Worm (Caenorhabditis elegans): ENCODE measurements around the gene pdf-2.

pdf-2 gene

DNA sequence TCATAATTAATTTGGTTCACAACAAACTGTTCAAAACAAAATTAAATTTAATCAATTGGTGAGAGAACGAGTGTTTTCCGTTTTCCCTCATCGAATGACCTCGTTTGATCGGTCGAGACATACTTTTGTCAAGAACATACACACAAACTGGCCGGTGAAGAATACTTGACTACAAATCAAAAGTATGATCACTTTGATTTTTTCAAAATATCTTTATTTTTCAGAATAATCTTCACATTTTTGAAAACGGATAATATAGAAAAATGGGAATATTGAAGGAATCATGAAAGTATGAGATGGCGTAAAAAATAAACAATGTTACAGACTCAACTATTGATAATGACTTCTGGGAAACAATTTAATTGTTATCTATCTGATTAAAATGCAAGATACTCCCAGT is 45.0 kb upstream of the pdf-2 start, which contains the start of gene swip-10:
swip-10 (minus strand) TSS at position 101 of the 400 bp plus-strand sequence.
- TF ChIP-seq blmp-1 (tag; optimal IDR thresholded peaks at IDR 0.05) (peak; percentile 60), lin-14 (GFP tag; optimal IDR thresholded peaks at IDR 0.05) (no peak)

DNA sequence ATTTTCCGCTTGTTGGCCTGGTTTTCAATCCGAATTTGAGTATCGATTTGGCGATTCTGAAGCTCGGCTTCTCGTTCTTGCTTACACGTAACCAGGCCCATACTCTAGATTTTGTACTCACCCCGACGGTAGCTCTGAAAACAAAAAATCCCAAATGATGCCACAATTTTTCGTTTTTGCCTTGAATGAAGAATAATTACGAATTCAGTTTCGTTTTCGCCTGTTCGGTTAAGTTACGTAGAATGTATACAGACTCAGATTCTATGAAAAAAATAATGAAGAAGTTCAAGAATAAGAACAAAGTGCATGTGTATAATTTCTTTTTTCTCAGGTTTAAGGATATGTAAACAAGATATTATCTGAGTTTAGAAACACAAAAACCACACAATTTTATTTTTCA is 42.2 kb upstream of the pdf-2 start, which contains the start of gene gpa-5:
gpa-5 (minus strand) TSS at position 101 of the 400 bp plus-strand sequence.
- TF ChIP-seq dsc-1 (tag; optimal IDR thresholded peaks at IDR 0.05) (no peak), nhr-47 (tag; optimal IDR thresholded peaks at IDR 0.05) (no peak), skn-1 (tag; optimal IDR thresholded peaks at IDR 0.05) (no peak), ztf-11 (tag; optimal IDR thresholded peaks at IDR 0.05) (no peak), mab-9 (GFP tag; IDR thresholded peaks at IDR 0.05) (no peak)

DNA sequence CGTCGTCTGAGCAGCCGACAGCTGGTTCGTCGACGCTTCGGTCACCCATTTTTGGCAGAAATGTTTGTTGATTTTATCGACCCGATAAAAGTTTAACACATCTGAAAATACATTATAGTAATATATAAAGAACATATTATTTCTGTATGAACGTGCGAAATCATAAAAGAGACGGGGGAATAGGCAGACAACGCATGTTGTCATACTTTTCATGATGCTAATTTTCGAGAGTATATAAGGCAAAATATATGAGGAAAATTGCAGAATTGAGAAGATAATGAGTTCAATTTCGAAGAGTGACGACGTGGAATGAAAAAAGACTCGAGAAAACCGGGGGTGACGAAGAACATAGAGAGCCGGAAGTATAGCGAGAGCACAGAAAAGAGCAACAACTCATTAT is 33.0 kb upstream of the pdf-2 start, which contains the start of gene F53B1.8:
F53B1.8 (minus strand) TSS at position 101 of the 400 bp plus-strand sequence.
- TF ChIP-seq lin-14 (GFP tag; optimal IDR thresholded peaks at IDR 0.05) (peak; percentile 44), lin-35 (GFP tag; optimal IDR thresholded peaks at IDR 0.05) (no peak), dpl-1 (GFP tag; optimal IDR thresholded peaks at IDR 0.05) (no peak), mef-2 (tag; optimal IDR thresholded peaks at IDR 0.05) (no peak), efl-1 (optimal IDR thresholded peaks at IDR 0.05) (no peak), efl-1 (GFP tag; optimal IDR thresholded peaks at IDR 0.05 in 1 of 2) (peak in 1 of 2 experiments; percentile 77), lin-15B (tag; optimal IDR thresholded peaks at IDR 0.05) (no peak), blmp-1 (tag; optimal IDR thresholded peaks at IDR 0.05) (no peak)

DNA sequence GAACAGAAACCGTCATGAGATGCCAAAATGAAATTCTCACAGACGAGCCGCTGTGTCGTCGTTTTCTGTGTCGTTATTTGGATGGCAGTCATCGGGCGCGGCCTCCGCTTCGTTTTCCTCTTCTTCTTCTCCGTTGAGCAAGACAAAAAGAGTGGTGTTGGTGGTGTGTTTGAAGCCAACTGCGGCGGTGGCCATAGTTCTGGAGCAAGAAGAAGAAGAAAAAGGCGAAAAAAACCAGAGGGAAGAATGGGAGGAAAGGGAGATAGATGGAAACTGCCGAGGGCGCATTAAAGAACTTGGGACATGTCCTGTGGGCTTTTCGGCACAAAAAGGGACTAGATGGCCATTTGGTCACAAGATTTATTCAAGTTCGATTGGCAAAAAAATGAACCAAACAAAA is 31.5 kb upstream of the pdf-2 start, which contains the start of gene F53B1.9:
F53B1.9 (minus strand) TSS at position 195 of the 400 bp plus-strand sequence.
- TF ChIP-seq fos-1 (tag; optimal IDR thresholded peaks at IDR 0.05) (no peak), lin-14 (GFP tag; optimal IDR thresholded peaks at IDR 0.05) (peak; percentile 69), aha-1 (tag; optimal IDR thresholded peaks at IDR 0.05) (no peak), C16A3.4 (tag; optimal IDR thresholded peaks at IDR 0.05) (no peak), nhr-85 (tag) (no peak)

DNA sequence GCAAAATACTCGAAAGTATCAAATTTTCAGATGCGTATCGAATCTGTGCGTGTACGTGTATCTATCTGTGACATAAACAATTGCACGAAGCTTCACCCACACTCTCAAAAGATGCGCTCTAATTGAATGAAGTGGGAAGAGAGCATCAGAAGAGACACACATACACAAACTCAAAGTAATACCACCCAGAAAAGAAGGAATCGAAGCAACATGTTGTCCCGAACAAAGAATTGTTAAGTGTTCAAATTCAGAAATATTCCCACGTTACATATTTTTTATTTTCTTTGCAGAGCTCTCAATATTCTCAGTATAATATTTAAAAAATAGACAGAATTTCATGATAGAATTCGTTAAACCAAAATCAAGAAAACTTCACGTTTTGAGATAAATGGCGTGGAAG is 26.2 kb upstream of the pdf-2 start:
- no peak for TF ChIP-seq snpc-4 (tag; optimal IDR thresholded peaks at IDR 0.05)
- TF ChIP-seq nhr-28 (tag; optimal IDR thresholded peaks at IDR 0.05): no peak
- peak; percentile 32 for TF ChIP-seq lin-14 (GFP tag; optimal IDR thresholded peaks at IDR 0.05)

DNA sequence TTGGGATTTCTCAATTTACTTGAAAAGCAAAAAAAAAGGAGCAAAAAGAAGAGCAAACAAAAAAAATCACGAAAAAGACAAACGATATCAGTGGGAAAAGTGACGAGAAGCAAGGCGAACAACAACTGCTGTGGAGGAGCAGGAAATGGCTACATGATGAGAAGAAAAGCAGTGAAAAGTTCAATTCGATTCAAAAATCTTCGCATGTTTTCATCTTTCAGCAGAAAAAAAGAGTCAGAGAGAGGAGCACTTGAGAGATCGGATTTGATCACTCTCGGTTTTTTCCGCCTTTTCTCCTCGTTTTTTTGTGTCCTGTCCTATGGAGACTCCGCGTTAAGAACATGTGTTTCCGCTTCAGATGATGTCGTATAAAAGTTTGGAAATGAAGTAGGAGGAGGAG is 24.3 kb upstream of the pdf-2 start:
- no peak for TF ChIP-seq mef-2 (tag; optimal IDR thresholded peaks at IDR 0.05)
- TF ChIP-seq unc-98 (GFP tag; IDR thresholded peaks at IDR 0.05): no peak
- TF ChIP-seq dpl-1 (GFP tag; optimal IDR thresholded peaks at IDR 0.05): no peak
- no peak for TF ChIP-seq ets-5 (GFP tag; IDR thresholded peaks at IDR 0.05)
- TF ChIP-seq fkh-10 (GFP tag; optimal IDR thresholded peaks at IDR 0.05): peak; percentile 91
- peak; percentile 15 for TF ChIP-seq dsc-1 (tag; optimal IDR thresholded peaks at IDR 0.05)
- no peak for TF ChIP-seq nhr-77 (tag; optimal IDR thresholded peaks at IDR 0.05)
- TF ChIP-seq nhr-12 (tag; optimal IDR thresholded peaks at IDR 0.05): no peak
- TF ChIP-seq nhr-90 (tag; optimal IDR thresholded peaks at IDR 0.05; ENCODE audit: poor library complexity): no peak
- no peak for TF ChIP-seq nhr-84 (tag; optimal IDR thresholded peaks at IDR 0.05)
- no peak for TF ChIP-seq irx-1 (tag; optimal IDR thresholded peaks at IDR 0.05)
- TF ChIP-seq ztf-4 (tag; optimal IDR thresholded peaks at IDR 0.05): no peak
- TF ChIP-seq alr-1 (tag; optimal IDR thresholded peaks at IDR 0.05; ENCODE audit: borderline replicate concordance): no peak
- no peak for TF ChIP-seq snpc-4 (tag; optimal IDR thresholded peaks at IDR 0.05)
- no peak for TF ChIP-seq lin-15B (tag; optimal IDR thresholded peaks at IDR 0.05)
- TF ChIP-seq elt-3 (tag; optimal IDR thresholded peaks at IDR 0.05): no peak
- no peak for TF ChIP-seq isw-1 (GFP tag; IDR thresholded peaks at IDR 0.05)
- TF ChIP-seq ceh-82 (tag; optimal IDR thresholded peaks at IDR 0.05): no peak
- TF ChIP-seq nhr-71 (tag; optimal IDR thresholded peaks at IDR 0.05): peak; percentile 34
- no peak for TF ChIP-seq mab-9 (GFP tag; IDR thresholded peaks at IDR 0.05)
- no peak for TF ChIP-seq elt-2 (tag; optimal IDR thresholded peaks at IDR 0.05)
- no peak for TF ChIP-seq aly-2 (tag; optimal IDR thresholded peaks at IDR 0.05)
- no peak for TF ChIP-seq unc-86 (tag; optimal IDR thresholded peaks at IDR 0.05)
- TF ChIP-seq unc-30 (tag; optimal IDR thresholded peaks at IDR 0.05): no peak
- TF ChIP-seq vab-15 (tag; optimal IDR thresholded peaks at IDR 0.05): no peak
- no peak for TF ChIP-seq jun-1 (tag; optimal IDR thresholded peaks at IDR 0.05)
- TF ChIP-seq pag-3 (tag; optimal IDR thresholded peaks at IDR 0.05; ENCODE audit: borderline replicate concordance, insufficient read depth): no peak
- no peak for TF ChIP-seq lin-35 (GFP tag; optimal IDR thresholded peaks at IDR 0.05)
- TF ChIP-seq nhr-76 (tag; optimal IDR thresholded peaks at IDR 0.05): no peak
- TF ChIP-seq skn-1 (tag; optimal IDR thresholded peaks at IDR 0.05): peak; percentile 19
- no peak for TF ChIP-seq C16A3.4 (tag; optimal IDR thresholded peaks at IDR 0.05)
- no peak for TF ChIP-seq lin-39 (tag; optimal IDR thresholded peaks at IDR 0.05)

Data from whole organism, L1 larva.